Worm (Caenorhabditis elegans): ENCODE results near the gene ubl-1.

Gene ubl-1

ce11 chrIII:3020035-3020434 is 48.1 kb upstream of the ubl-1 start:
- TF ChIP-seq fos-1 (tag; optimal IDR thresholded peaks at IDR 0.05) (no peak), nhr-6 (tag; optimal IDR thresholded peaks at IDR 0.05) (no peak), alr-1 (tag; optimal IDR thresholded peaks at IDR 0.05) (no peak), lin-39 (tag; optimal IDR thresholded peaks at IDR 0.05) (no peak), zag-1 (tag; optimal IDR thresholded peaks at IDR 0.05) (no peak), gmeb-1 (tag; optimal IDR thresholded peaks at IDR 0.05) (no peak), elt-3 (tag; optimal IDR thresholded peaks at IDR 0.05) (no peak), nhr-25 (tag; optimal IDR thresholded peaks at IDR 0.05) (no peak), mdl-1 (tag; optimal IDR thresholded peaks at IDR 0.05) (no peak)

ce11 chrIII:3026679-3027078 is 41.4 kb upstream of the ubl-1 start:
- TF ChIP-seq elt-1 (tag; optimal IDR thresholded peaks at IDR 0.05) (no peak), ceh-82 (tag; optimal IDR thresholded peaks at IDR 0.05) (no peak), alr-1 (tag; optimal IDR thresholded peaks at IDR 0.05) (no peak), blmp-1 (tag; optimal IDR thresholded peaks at IDR 0.05; ENCODE audit: insufficient read depth) (no peak), ceh-16 (tag; optimal IDR thresholded peaks at IDR 0.05) (no peak), sem-4 (tag; optimal IDR thresholded peaks at IDR 0.05) (no peak), dmd-4 (tag; optimal IDR thresholded peaks at IDR 0.05) (no peak), nhr-6 (tag; optimal IDR thresholded peaks at IDR 0.05) (no peak), ztf-1 (GFP tag; conservative IDR thresholded peaks at IDR 0.05) (no peak), ztf-4 (tag; optimal IDR thresholded peaks at IDR 0.05) (no peak), F13H6.1 (tag; optimal IDR thresholded peaks at IDR 0.05) (no peak)

ce11 chrIII:3029822-3030221 is 38.3 kb upstream of the ubl-1 start:
- TF ChIP-seq dmd-4 (tag; optimal IDR thresholded peaks at IDR 0.05): no peak
- no peak for TF ChIP-seq alr-1 (tag; optimal IDR thresholded peaks at IDR 0.05)
- TF ChIP-seq gmeb-1 (tag; optimal IDR thresholded peaks at IDR 0.05): peak; percentile 18
- no peak for TF ChIP-seq R02D3.7 (tag; optimal IDR thresholded peaks at IDR 0.05)
- TF ChIP-seq zag-1 (tag; optimal IDR thresholded peaks at IDR 0.05): no peak
- TF ChIP-seq ZK546.5 (tag; optimal IDR thresholded peaks at IDR 0.05): no peak
- TF ChIP-seq elt-3 (tag; optimal IDR thresholded peaks at IDR 0.05): no peak
- peak; percentile 30 for TF ChIP-seq fos-1 (tag; optimal IDR thresholded peaks at IDR 0.05)
- no peak for TF ChIP-seq lin-11 (tag; optimal IDR thresholded peaks at IDR 0.05)
- TF ChIP-seq Y55F3AM.14 (GFP tag; optimal IDR thresholded peaks at IDR 0.05): peak; percentile 81
- no peak for TF ChIP-seq snpc-4 (tag; optimal IDR thresholded peaks at IDR 0.05)
- no peak for TF ChIP-seq nhr-12 (tag; optimal IDR thresholded peaks at IDR 0.05)
- TF ChIP-seq elt-1 (tag; optimal IDR thresholded peaks at IDR 0.05): no peak
- TF ChIP-seq nhr-23 (tag; optimal IDR thresholded peaks at IDR 0.05): no peak
- no peak for TF ChIP-seq sem-4 (tag; optimal IDR thresholded peaks at IDR 0.05)
- no peak for TF ChIP-seq lin-13 (GFP tag; optimal IDR thresholded peaks at IDR 0.05)
- no peak for TF ChIP-seq nhr-77 (tag; optimal IDR thresholded peaks at IDR 0.05)
- peak; percentile 63 for TF ChIP-seq nhr-25 (tag; optimal IDR thresholded peaks at IDR 0.05)
- TF ChIP-seq mdl-1 (tag; optimal IDR thresholded peaks at IDR 0.05): no peak
- no peak for TF ChIP-seq crh-2 (tag; optimal IDR thresholded peaks at IDR 0.05)
- TF ChIP-seq unc-39 (tag; optimal IDR thresholded peaks at IDR 0.05): no peak
- TF ChIP-seq unc-55 (GFP tag; optimal IDR thresholded peaks at IDR 0.05): no peak
- TF ChIP-seq lin-39 (tag; optimal IDR thresholded peaks at IDR 0.05): no peak
- TF ChIP-seq nhr-11 (tag; optimal IDR thresholded peaks at IDR 0.05): no peak
- TF ChIP-seq peb-1 (tag; optimal IDR thresholded peaks at IDR 0.05): no peak
- no peak for TF ChIP-seq ceh-16 (tag; optimal IDR thresholded peaks at IDR 0.05)
- no peak for TF ChIP-seq lsy-2 (tag; optimal IDR thresholded peaks at IDR 0.05)
- TF ChIP-seq nhr-6 (tag; optimal IDR thresholded peaks at IDR 0.05): no peak
- no peak for TF ChIP-seq ztf-11 (tag; optimal IDR thresholded peaks at IDR 0.05)
- TF ChIP-seq blmp-1 (tag; optimal IDR thresholded peaks at IDR 0.05; ENCODE audit: insufficient read depth): peak; percentile 33
- TF ChIP-seq nhr-129 (tag; optimal IDR thresholded peaks at IDR 0.05): no peak
- no peak for TF ChIP-seq sma-9 (GFP tag; optimal IDR thresholded peaks at IDR 0.05)
- TF ChIP-seq sma-9 (tag; optimal IDR thresholded peaks at IDR 0.05): no peak

ce11 chrIII:3031017-3031756 is 36.9 kb upstream of the ubl-1 start:
- TF ChIP-seq Y55F3AM.14 (GFP tag; optimal IDR thresholded peaks at IDR 0.05) (peak; percentile 15), lin-13 (GFP tag; optimal IDR thresholded peaks at IDR 0.05) (no peak), lsy-2 (tag; optimal IDR thresholded peaks at IDR 0.05) (peak in 1 of 2 experiments; percentile 25)
